Worm (Caenorhabditis elegans) whole organism, late embryonic: Measurements from ENCODE around the gene skr-3.

Source experiments
- K09A11.1 ChIP-seq: sonication (generic microtip); optimal IDR thresholded peaks from 2 replicates; lab custom pipeline; 2017; ENCODE audit warnings: antibody characterized with exemption, mild to moderate bottlenecking, missing genetic modification characterization, missing compliant biosample characterization; ENCODE audit not compliant: insufficient read depth
- ama-1 ChIP-seq: fragments of 150-350 bp; optimal IDR thresholded peaks from 2 replicates; lab custom pipeline; 2014
- fkh-6 ChIP-seq: sonication (generic microtip); optimal IDR thresholded peaks from 2 replicates; lab custom pipeline; 2016; ENCODE audit warnings: missing genetic modification characterization, missing compliant biosample characterization
- lin-11 ChIP-seq: fragments of 200-800 bp; sonication (Bioruptor generic); optimal IDR thresholded peaks from 2 replicates; lab custom pipeline; 2018; ENCODE audit warnings: mild to moderate bottlenecking, missing genetic modification characterization, missing compliant biosample characterization
- nhr-11 ChIP-seq: fragments of 150-350 bp; optimal IDR thresholded peaks from 2 replicates; lab custom pipeline; 2014; ENCODE audit warnings: missing biosample characterization, missing genetic modification characterization
- pax-1 ChIP-seq: fragments of 150-350 bp; optimal IDR thresholded peaks from 2 replicates; lab custom pipeline; 2014; ENCODE audit warnings: missing biosample characterization, missing genetic modification characterization
- pha-2 ChIP-seq: sonication (generic microtip); optimal IDR thresholded peaks from 2 replicates; lab custom pipeline; 2017; ENCODE audit warnings: mild to moderate bottlenecking, missing genetic modification characterization, missing compliant biosample characterization
- rnt-1 ChIP-seq: sonication (generic microtip); optimal IDR thresholded peaks from 2 replicates; lab custom pipeline; 2016; ENCODE audit warnings: missing genetic modification characterization, missing compliant biosample characterization

- TF ChIP-seq nhr-11 (tag; lab: Kevin White, UChicago) (no peak), pax-1 (tag; lab: Kevin White, UChicago) (no peak), lin-11 (no peak), ama-1 (no peak), pha-2 (tag; lab: Kevin White, UChicago) (no peak), rnt-1 (tag; lab: Kevin White, UChicago) (no peak), fkh-6 (no peak), K09A11.1 (no peak)
Observed at ce11 chrV:16143066-16143581, 22.2 kb downstream of the skr-3 start, which contains the start of gene fbxa-88.
